Fruit fly (Drosophila melanogaster): ENCODE results near the gene bocks.

Gene bocks

DNA sequence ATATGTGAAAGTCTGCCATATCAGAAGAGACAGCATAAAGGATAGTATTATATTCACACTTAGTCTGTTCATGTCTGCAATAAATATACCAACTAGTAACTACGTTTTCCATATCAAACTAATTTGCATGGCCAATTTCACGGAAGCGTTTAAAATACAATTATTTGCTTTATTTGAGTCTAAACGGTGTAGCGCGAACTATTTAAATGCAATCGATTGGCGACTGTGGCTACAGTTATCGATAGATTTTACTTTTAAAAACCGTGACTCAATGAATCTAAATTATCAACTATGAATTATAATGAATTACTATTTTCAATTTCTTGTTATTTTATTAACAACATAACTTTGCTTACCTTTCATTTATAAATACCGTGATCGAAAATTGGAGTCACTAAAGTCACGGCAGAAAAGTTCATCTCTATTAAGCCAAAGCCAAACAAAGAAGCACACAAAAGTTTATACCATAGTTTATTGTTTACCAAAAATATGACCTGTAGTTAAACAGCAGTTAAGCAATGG, 36.1 kb upstream of the bocks start, which contains the start of the genes CG9427 and CG8319 (continued):
- TF ChIP-seq Gsc (GFP tag; IDR thresholded peaks at IDR 0.05): no peak
- peak; percentile 51 for TF ChIP-seq CG7839 (tag; optimal IDR thresholded peaks at IDR 0.05)
- peak; percentile 70 for TF ChIP-seq CG7963 (GFP tag; IDR thresholded peaks at IDR 0.05; ENCODE audit: partially characterized antibody)
- peak; percentile 71 for TF ChIP-seq stwl (tag; optimal IDR thresholded peaks at IDR 0.05)
- TF ChIP-seq CG12104 (GFP tag; optimal IDR thresholded peaks at IDR 0.05): peak; percentile 30
- peak; percentile 48; the same call in 1 of the 2 replicates for TF ChIP-seq sisA (GFP tag; IDR thresholded peaks at IDR 0.05)
- no peak for TF ChIP-seq croc (GFP tag; conservative IDR thresholded peaks at IDR 0.05)
- no peak for TF ChIP-seq NK7.1 (GFP tag; optimal IDR thresholded peaks at IDR 0.05)
- TF ChIP-seq NC2β (GFP tag; optimal IDR thresholded peaks at IDR 0.05): peak; percentile 28
- no peak for TF ChIP-seq fru (optimal IDR thresholded peaks at IDR 0.05)
- TF ChIP-seq CG12659 (GFP tag; optimal IDR thresholded peaks at IDR 0.05): peak; percentile 71
- TF ChIP-seq run (tag; optimal IDR thresholded peaks at IDR 0.05): peak; percentile 35
- no peak for TF ChIP-seq HLHmδ (GFP tag; optimal IDR thresholded peaks at IDR 0.05)
- peak; percentile 73 for TF ChIP-seq CG9932 (GFP tag; IDR thresholded peaks at IDR 0.05)
- TF ChIP-seq en (GFP tag; optimal IDR thresholded peaks at IDR 0.05): peak; percentile 10
- TF ChIP-seq NC2α (GFP tag; optimal IDR thresholded peaks at IDR 0.05): no peak
- peak; percentile 10 for TF ChIP-seq CG3163 (GFP tag; optimal IDR thresholded peaks at IDR 0.05)
- peak; percentile 37 for TF ChIP-seq CG12769 (tag; optimal IDR thresholded peaks at IDR 0.05)
- no peak for TF ChIP-seq D (optimal IDR thresholded peaks at IDR 0.05)
- TF ChIP-seq D (GFP tag; optimal IDR thresholded peaks at IDR 0.05): no peak
- TF ChIP-seq cad (GFP tag; optimal IDR thresholded peaks at IDR 0.05): no peak
- TF ChIP-seq slbo (GFP tag; IDR thresholded peaks at IDR 0.05): peak; percentile 66
- no peak for TF ChIP-seq B-H1 (GFP tag; IDR thresholded peaks at IDR 0.05)
- peak; percentile 64 for TF ChIP-seq Ets97D (GFP tag; optimal IDR thresholded peaks at IDR 0.05)
- TF ChIP-seq CG13424 (tag; optimal IDR thresholded peaks at IDR 0.05): peak; percentile 70
- TF ChIP-seq CG11723 (GFP tag; optimal IDR thresholded peaks at IDR 0.05): no peak
- no peak for TF ChIP-seq Hand (GFP tag; optimal IDR thresholded peaks at IDR 0.05)
- TF ChIP-seq CG5245 (GFP tag; optimal IDR thresholded peaks at IDR 0.05): peak; percentile 20
- TF ChIP-seq dan (GFP tag; IDR thresholded peaks at IDR 0.05): no peak
- TF ChIP-seq C15 (GFP tag; IDR thresholded peaks at IDR 0.05): no peak
- TF ChIP-seq btn (GFP tag; optimal IDR thresholded peaks at IDR 0.05): no peak
- peak; percentile 81 for TF ChIP-seq CG30403 (GFP tag; optimal IDR thresholded peaks at IDR 0.05)
- peak; percentile 82 for TF ChIP-seq CG14860 (GFP tag; IDR thresholded peaks at IDR 0.05; ENCODE audit: partially characterized antibody)
- peak; percentile 92 for TF ChIP-seq Doc3 (GFP tag; IDR thresholded peaks at IDR 0.05; ENCODE audit: partially characterized antibody)
- TF ChIP-seq hth (optimal IDR thresholded peaks at IDR 0.05): no peak
- peak; percentile 81 for TF ChIP-seq gem (tag; optimal IDR thresholded peaks at IDR 0.05)
- TF ChIP-seq bcd (GFP tag; optimal IDR thresholded peaks at IDR 0.05): peak; percentile 60
- TF ChIP-seq CG9437 (GFP tag; optimal IDR thresholded peaks at IDR 0.05): peak; percentile 9
- no peak for TF ChIP-seq Nf-YA (GFP tag; IDR thresholded peaks at IDR 0.05)
- peak; percentile 16 for TF ChIP-seq Elba2 (GFP tag; optimal IDR thresholded peaks at IDR 0.05)
- no peak for TF ChIP-seq CG7745 (tag; optimal IDR thresholded peaks at IDR 0.05)
- peak; percentile 85 for TF ChIP-seq CG14710 (tag; optimal IDR thresholded peaks at IDR 0.05)
- TF ChIP-seq org-1 (GFP tag; optimal IDR thresholded peaks at IDR 0.05): no peak
- TF ChIP-seq CG42726 (GFP tag; IDR thresholded peaks at IDR 0.05; ENCODE audit: partially characterized antibody): no peak; the same call in 1 of the 2 replicates
- peak; percentile 24 for TF ChIP-seq slp2 (GFP tag; optimal IDR thresholded peaks at IDR 0.05)
- TF ChIP-seq dpn (GFP tag; optimal IDR thresholded peaks at IDR 0.05): peak; percentile 57 to 77
- peak; percentile 29 for TF ChIP-seq ERR (GFP tag; optimal IDR thresholded peaks at IDR 0.05)
- TF ChIP-seq Hr51 (GFP tag; optimal IDR thresholded peaks at IDR 0.05): peak; percentile 56 to 63
- TF ChIP-seq CG1792 (GFP tag; optimal IDR thresholded peaks at IDR 0.05): no peak
- TF ChIP-seq zen2 (GFP tag; IDR thresholded peaks at IDR 0.05; ENCODE audit: partially characterized antibody): peak; percentile 57; the same call in 1 of the 3 replicates
- peak; percentile 33 for TF ChIP-seq salm (tag; optimal IDR thresholded peaks at IDR 0.05)

Data from whole organism, embryonic.